Fruit fly (Drosophila melanogaster): ENCODE data around the gene CG6282.

Gene CG6282

dm6 chr3L:8633614-8634325, 29.3 kb downstream of the CG6282 start, which contains the start of gene Cdc6 (continued):
- TF ChIP-seq slbo (GFP tag; IDR thresholded peaks at IDR 0.05) (no peak), Xbp1 (GFP tag; optimal IDR thresholded peaks at IDR 0.05) (no peak), bowl (GFP tag; IDR thresholded peaks at IDR 0.05) (no peak), al (GFP tag; IDR thresholded peaks at IDR 0.05) (no peak), HmgZ (tag; optimal IDR thresholded peaks at IDR 0.05) (peak; percentile 1), CG8924 (tag; optimal IDR thresholded peaks at IDR 0.05) (no peak), Gsc (GFP tag; IDR thresholded peaks at IDR 0.05) (no peak), sens-2 (GFP tag; IDR thresholded peaks at IDR 0.05) (no peak), CG3995 (GFP tag; optimal IDR thresholded peaks at IDR 0.05) (peak; percentile 62), CG12236 (GFP tag; optimal IDR thresholded peaks at IDR 0.05) (no peak), CG32532 (GFP tag; IDR thresholded peaks at IDR 0.05) (no peak), Adf1 (GFP tag; IDR thresholded peaks at IDR 0.05) (peak; percentile 92), rib (GFP tag; IDR thresholded peaks at IDR 0.05) (no peak), vnd (GFP tag; IDR thresholded peaks at IDR 0.05; ENCODE audit: partially characterized antibody) (no peak), Mes4 (GFP tag; optimal IDR thresholded peaks at IDR 0.05) (no peak), danr (GFP tag; IDR thresholded peaks at IDR 0.05) (no peak), mam (GFP tag; optimal IDR thresholded peaks at IDR 0.05) (no peak), ATbp (GFP tag; optimal IDR thresholded peaks at IDR 0.05) (no peak), trem (tag; optimal IDR thresholded peaks at IDR 0.05) (peak; percentile 44), eyg (GFP tag; optimal IDR thresholded peaks at IDR 0.05) (no peak), az2 (GFP tag; optimal IDR thresholded peaks at IDR 0.05) (no peak), zfh2 (GFP tag; optimal IDR thresholded peaks at IDR 0.05) (no peak), CG33557 (GFP tag; optimal IDR thresholded peaks at IDR 0.05) (no peak), corto (GFP tag; optimal IDR thresholded peaks at IDR 0.05) (no peak), NC2α (GFP tag; optimal IDR thresholded peaks at IDR 0.05) (no peak), kah (GFP tag; optimal IDR thresholded peaks at IDR 0.05) (no peak), Stat92E (GFP tag; optimal IDR thresholded peaks at IDR 0.05) (peak in 1 of 3 experiments; percentile 46), zen2 (GFP tag; IDR thresholded peaks at IDR 0.05; ENCODE audit: partially characterized antibody) (no peak), CG1233 (GFP tag; optimal IDR thresholded peaks at IDR 0.05) (no peak), CG10979 (tag; optimal IDR thresholded peaks at IDR 0.05) (no peak), CTCF (GFP tag; optimal IDR thresholded peaks at IDR 0.05) (no peak), CG11723 (GFP tag; optimal IDR thresholded peaks at IDR 0.05) (no peak), CG4730 (GFP tag; IDR thresholded peaks at IDR 0.05) (no peak), CG30431 (GFP tag; optimal IDR thresholded peaks at IDR 0.05) (no peak), nerfin-2 (GFP tag; IDR thresholded peaks at IDR 0.05; ENCODE audit: partially characterized antibody) (no peak), gcm (GFP tag; optimal IDR thresholded peaks at IDR 0.05) (no peak), CG10543 (GFP tag; optimal IDR thresholded peaks at IDR 0.05) (no peak), p53 (GFP tag; optimal IDR thresholded peaks at IDR 0.05) (no peak), CG6272 (GFP tag; IDR thresholded peaks at IDR 0.05) (no peak), Usf (GFP tag; optimal IDR thresholded peaks at IDR 0.05) (no peak), CG17829 (tag; optimal IDR thresholded peaks at IDR 0.05) (peak; percentile 12), CG10321 (GFP tag; IDR thresholded peaks at IDR 0.05) (no peak), row (GFP tag; IDR thresholded peaks at IDR 0.05) (no peak), CG18011 (GFP tag; optimal IDR thresholded peaks at IDR 0.05) (no peak), CG12219 (GFP tag; optimal IDR thresholded peaks at IDR 0.05) (no peak), vfl (GFP tag; optimal IDR thresholded peaks at IDR 0.05) (no peak), Myb (GFP tag; optimal IDR thresholded peaks at IDR 0.05) (peak; percentile 53), CG6854 (GFP tag; optimal IDR thresholded peaks at IDR 0.05) (no peak), zfh1 (GFP tag; IDR thresholded peaks at IDR 0.05) (no peak), CG14710 (tag; optimal IDR thresholded peaks at IDR 0.05) (peak; percentile 13), dan (GFP tag; IDR thresholded peaks at IDR 0.05) (no peak)

Measured in whole organism, embryonic.